Fruit fly (Drosophila melanogaster): ENCODE results near the gene Stip1.

Gene Stip1

DNA sequence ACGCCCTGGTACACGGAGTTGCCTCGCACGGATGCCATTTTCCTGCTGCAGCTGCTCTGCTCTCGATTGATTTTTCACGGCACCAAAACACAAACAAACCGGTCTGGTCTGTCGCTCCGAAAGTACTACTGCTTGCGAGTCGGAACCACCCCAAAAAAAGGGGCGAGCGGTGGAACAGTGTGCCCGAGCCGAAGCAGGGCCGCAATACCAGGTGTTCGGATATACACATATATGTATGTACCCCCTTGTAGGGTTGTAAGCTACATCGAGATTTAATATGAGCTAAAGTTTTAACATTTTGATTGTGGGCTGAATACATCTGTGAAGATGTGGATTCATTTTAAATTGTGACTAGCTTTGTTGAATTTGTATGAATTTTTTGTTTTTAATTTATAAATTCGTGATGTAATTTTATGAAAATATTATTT lies 9.3 kb upstream of the Stip1 start (continued):
- no peak for TF ChIP-seq fd102C (GFP tag; optimal IDR thresholded peaks at IDR 0.05)
- TF ChIP-seq gcm (GFP tag; optimal IDR thresholded peaks at IDR 0.05): peak; percentile 56
- 0 out of 2 replicates have a peak, but pooled peaks have one; percentile 14 for TF ChIP-seq tna (GFP tag; IDR thresholded peaks at IDR 0.05; ENCODE audit: partially characterized antibody)
- peak; percentile 43; the same call in 1 of the 2 replicates for TF ChIP-seq unc-4 (GFP tag; IDR thresholded peaks at IDR 0.05; ENCODE audit: partially characterized antibody)
- no peak for TF ChIP-seq jigr1 (GFP tag; IDR thresholded peaks at IDR 0.05)
- peak; percentile 53 for TF ChIP-seq CG10147 (GFP tag; optimal IDR thresholded peaks at IDR 0.05)
- TF ChIP-seq E2f1 (GFP tag; IDR thresholded peaks at IDR 0.05): no peak
- TF ChIP-seq CTCF (GFP tag; optimal IDR thresholded peaks at IDR 0.05): peak; percentile 25
- peak; percentile 53 for TF ChIP-seq Nf-YC (tag; optimal IDR thresholded peaks at IDR 0.05)
- no peak for TF ChIP-seq hb (GFP tag; IDR thresholded peaks at IDR 0.05; ENCODE audit: partially characterized antibody)
- no peak for TF ChIP-seq HLH3B (GFP tag; IDR thresholded peaks at IDR 0.05)
- TF ChIP-seq CG1603 (tag; optimal IDR thresholded peaks at IDR 0.05): peak; percentile 70
- TF ChIP-seq her (GFP tag; optimal IDR thresholded peaks at IDR 0.05): peak; percentile 47
- TF ChIP-seq Optix (GFP tag; IDR thresholded peaks at IDR 0.05): no peak
- TF ChIP-seq CG13296 (GFP tag; optimal IDR thresholded peaks at IDR 0.05): peak; percentile 54
- TF ChIP-seq CG3847 (GFP tag; IDR thresholded peaks at IDR 0.05): peak; percentile 52
- peak; percentile 38 for TF ChIP-seq Spps (tag; optimal IDR thresholded peaks at IDR 0.05)
- peak; percentile 42 for TF ChIP-seq az2 (GFP tag; optimal IDR thresholded peaks at IDR 0.05)
- no peak for TF ChIP-seq vnd (GFP tag; IDR thresholded peaks at IDR 0.05; ENCODE audit: partially characterized antibody)
- TF ChIP-seq CG33213 (GFP tag; optimal IDR thresholded peaks at IDR 0.05): peak; percentile 70
- no peak for TF ChIP-seq CG11696 (GFP tag; IDR thresholded peaks at IDR 0.05)
- TF ChIP-seq CG6854 (GFP tag; optimal IDR thresholded peaks at IDR 0.05): peak; percentile 55
- TF ChIP-seq ab (GFP tag; optimal IDR thresholded peaks at IDR 0.05): peak; percentile 9
- TF ChIP-seq CG43689 (GFP tag; IDR thresholded peaks at IDR 0.05): no peak
- TF ChIP-seq Dek (tag; optimal IDR thresholded peaks at IDR 0.05): peak; percentile 63
- TF ChIP-seq otp (GFP tag; IDR thresholded peaks at IDR 0.05): peak; percentile 31; the same call in 1 of the 3 replicates
- peak; percentile 9; the same call in 1 of the 2 replicates for TF ChIP-seq lmd (GFP tag; IDR thresholded peaks at IDR 0.05)
- peak; percentile 48 for TF ChIP-seq Bteb2 (GFP tag; optimal IDR thresholded peaks at IDR 0.05)
- no peak for TF ChIP-seq Dip2 (GFP tag; IDR thresholded peaks at IDR 0.05)
- no peak for TF ChIP-seq Nf-YA (GFP tag; IDR thresholded peaks at IDR 0.05)
- peak; percentile 88 for TF ChIP-seq MESR4 (GFP tag; optimal IDR thresholded peaks at IDR 0.05)
- no peak for TF ChIP-seq twi (tag; optimal IDR thresholded peaks at IDR 0.05)
- TF ChIP-seq Stat92E (GFP tag; optimal IDR thresholded peaks at IDR 0.05): peak in 1 of 3 experiments; percentile 56
- peak; percentile 29 for TF ChIP-seq Xbp1 (GFP tag; optimal IDR thresholded peaks at IDR 0.05)
- no peak for TF ChIP-seq dan (GFP tag; IDR thresholded peaks at IDR 0.05)
- no peak for TF ChIP-seq psq (GFP tag; optimal IDR thresholded peaks at IDR 0.05)
- TF ChIP-seq CG1233 (GFP tag; optimal IDR thresholded peaks at IDR 0.05): peak; percentile 21
- peak; percentile 36; the same call in 1 of the 2 replicates for TF ChIP-seq H2.0 (GFP tag; IDR thresholded peaks at IDR 0.05)
- no peak for TF ChIP-seq CG18764 (GFP tag; optimal IDR thresholded peaks at IDR 0.05)
- TF ChIP-seq CG17328 (GFP tag; IDR thresholded peaks at IDR 0.05): 0 out of 2 replicates have a peak, but pooled peaks have one; percentile 35
- peak; percentile 26; the same call in 1 of the 3 replicates for TF ChIP-seq knrl (GFP tag; IDR thresholded peaks at IDR 0.05; ENCODE audit: partially characterized antibody)
- TF ChIP-seq sens (GFP tag): peak; percentile 84
- no peak for TF ChIP-seq eve (GFP tag; optimal IDR thresholded peaks at IDR 0.05)
- peak; percentile 75 for TF ChIP-seq Rfx (GFP tag; IDR thresholded peaks at IDR 0.05)
- peak; percentile 94 for TF ChIP-seq Med (GFP tag)
- TF ChIP-seq Pdp1 (GFP tag; optimal IDR thresholded peaks at IDR 0.05): peak; percentile 23 to 26
- TF ChIP-seq CG3281 (GFP tag; optimal IDR thresholded peaks at IDR 0.05): peak; percentile 65
- no peak for TF ChIP-seq CG4730 (GFP tag; IDR thresholded peaks at IDR 0.05)
- peak; percentile 56; the same call in 1 of the 2 replicates for TF ChIP-seq Xrp1 (GFP tag; IDR thresholded peaks at IDR 0.05)
- TF ChIP-seq CG11723 (GFP tag; optimal IDR thresholded peaks at IDR 0.05): no peak
- no peak for TF ChIP-seq Hey (tag; optimal IDR thresholded peaks at IDR 0.05)
